Fruit fly (Drosophila melanogaster) S2 (cell line): ENCODE measurements around the gene Akr1B.
"Not testable (repeated sequence)": the region's sequence is repeated elsewhere in the genome, so short reads cannot be mapped to it uniquely, and the experiment has no call there.

Experiments used
- CG8478 ChIP-seq: fragments of >200 bp; optimal IDR thresholded peaks from 2 replicates; lab custom pipeline; 2018
- CTCF ChIP-seq, 2 experiments: fragments of >200 bp; optimal IDR thresholded peaks; 2 replicates each; lab custom pipeline; 2018

The Akr1B gene

dm6 chr3L:11609835-11610234 is 14.3 kb downstream of the Akr1B start, which contains the start of gene CG42832:
CG42832 (plus strand) TSS chr3L:11610135.
- TF ChIP-seq CTCF (optimal IDR thresholded peaks at IDR 0.05; lab: Kevin White, UChicago) (no peak), CG8478 (lab: Kevin White, UChicago) (no peak)

- TF ChIP-seq CG8478 (lab: Kevin White, UChicago) (no peak), CTCF (optimal IDR thresholded peaks at IDR 0.05; lab: Kevin White, UChicago) (no peak)
These were observed 14.9 kb downstream of the Akr1B start, which contains the start of gene Duba for dm6 chr3L:11609153-11609809. Duba (minus strand) TSS chr3L:11609465.

dm6 chr3L:11604227-11604626 is 20.0 kb downstream of the Akr1B start:
- TF ChIP-seq CG8478 (lab: Kevin White, UChicago) (no peak), CTCF (optimal IDR thresholded peaks at IDR 0.05; lab: Kevin White, UChicago) (no peak)

- TF ChIP-seq CTCF (optimal IDR thresholded peaks at IDR 0.05; lab: Kevin White, UChicago), result no peak
- TF ChIP-seq CG8478 (lab: Kevin White, UChicago), result no peak
These were observed 22.1 kb downstream of the Akr1B start for dm6 chr3L:11602040-11602439.

DNA sequence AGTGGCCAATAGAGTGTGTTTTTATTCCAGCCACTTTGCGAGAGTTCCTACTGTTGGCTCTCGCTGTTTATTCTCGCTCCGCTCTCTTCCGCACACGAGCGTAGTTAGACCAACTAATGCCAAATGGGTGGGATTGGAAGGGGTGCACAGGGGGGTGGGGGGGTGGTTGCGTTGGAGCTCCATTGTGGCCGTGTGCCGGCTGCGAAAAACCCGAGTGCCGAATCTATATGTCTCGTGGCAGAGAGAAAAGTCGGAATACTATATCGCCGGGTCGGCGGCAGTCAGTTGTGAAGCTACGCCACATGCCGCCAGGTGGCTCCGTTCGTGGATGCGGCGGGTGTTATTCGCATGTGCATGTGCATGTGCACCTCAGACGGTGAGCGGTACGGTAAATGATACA is 23.0 kb downstream of the Akr1B start:
- TF ChIP-seq CG8478 (lab: Kevin White, UChicago), result no peak
- TF ChIP-seq CTCF (optimal IDR thresholded peaks at IDR 0.05; lab: Kevin White, UChicago), result no peak

DNA sequence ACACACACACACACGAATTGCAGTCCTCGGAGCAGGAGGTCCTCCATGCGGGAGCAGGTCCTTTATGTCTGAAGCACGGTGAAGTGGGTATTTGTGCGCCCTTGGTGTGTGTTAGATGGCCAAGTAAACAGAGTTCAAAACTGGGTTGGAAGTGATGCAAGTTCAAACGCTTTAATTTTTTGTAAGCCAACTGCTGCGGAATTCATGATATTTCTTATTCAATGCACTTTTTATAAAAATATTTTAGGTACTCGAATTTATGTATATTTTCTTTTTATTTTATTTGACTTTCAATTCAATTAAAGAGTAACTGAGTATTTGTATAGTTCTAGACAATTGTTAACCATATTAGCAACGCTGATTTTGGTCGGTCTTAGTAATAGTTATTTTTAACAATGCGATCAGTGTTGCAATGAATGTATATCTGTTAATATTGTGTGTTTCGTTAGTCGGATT is 24.2 kb downstream of the Akr1B start, which contains the start of the genes CG14137 and CG46394:
TSS of gene CG14137 (minus strand) at position 101 of the 456 bp plus-strand sequence.
TSS of gene CG46394 (plus strand) at position 406 of the 456 bp plus-strand sequence.
- no peak for TF ChIP-seq CTCF (optimal IDR thresholded peaks at IDR 0.05; lab: Kevin White, UChicago)
- no peak for TF ChIP-seq CG8478 (lab: Kevin White, UChicago)

DNA sequence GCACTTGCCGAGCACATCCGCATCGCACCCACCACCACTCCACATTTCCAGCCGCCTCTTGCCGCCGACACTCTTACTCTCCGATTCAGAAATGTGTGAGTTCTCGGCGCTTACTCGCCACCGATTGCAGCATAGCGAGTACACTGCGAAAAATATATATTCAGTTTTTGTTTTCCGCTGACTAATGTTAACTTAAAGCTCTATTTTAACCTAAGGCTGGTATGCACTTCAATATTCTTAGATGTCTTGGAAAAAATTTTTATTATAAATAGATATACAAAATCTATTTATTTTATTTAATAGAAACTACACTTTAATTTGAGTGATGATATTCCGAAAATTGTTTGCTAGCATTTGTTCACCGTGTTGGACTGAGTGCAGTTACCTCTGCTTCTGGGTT is 24.9 kb downstream of the Akr1B start:
- TF ChIP-seq CTCF (optimal IDR thresholded peaks at IDR 0.05; lab: Kevin White, UChicago), result no peak

DNA sequence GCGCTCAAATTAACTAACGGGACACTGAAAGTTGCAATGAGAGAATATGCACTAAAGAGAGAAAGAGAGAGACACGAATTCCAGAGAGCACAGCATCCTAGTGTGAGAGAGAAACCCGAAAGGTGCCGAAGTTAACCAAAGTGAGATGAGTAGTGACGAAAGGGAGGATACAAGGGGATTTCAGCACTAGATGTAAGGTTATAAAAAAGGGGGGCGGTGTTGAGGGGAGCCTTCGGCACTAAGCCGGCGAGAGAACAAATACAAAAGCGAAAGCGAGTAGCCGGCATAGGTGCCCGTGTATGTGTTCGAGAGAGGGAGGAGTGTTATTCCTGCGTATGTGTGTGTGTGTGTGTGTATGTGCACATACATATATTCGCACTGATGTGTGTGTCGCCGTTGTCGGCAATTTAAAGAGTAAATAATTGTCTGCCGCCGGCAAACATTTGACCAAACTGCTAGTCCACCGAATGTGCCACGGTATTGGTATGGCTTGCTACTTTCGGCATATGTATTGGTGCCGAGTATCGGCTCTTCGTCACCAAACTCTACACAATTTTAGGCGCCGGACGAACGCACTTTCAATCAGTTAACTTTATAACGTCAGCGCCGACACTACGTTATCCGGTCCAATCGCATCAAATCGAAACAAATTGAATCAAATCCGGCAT is 27.5 kb downstream of the Akr1B start, which contains the start of gene CG7368:
TSS of gene CG7368 (plus strand) at position 618 of the 668 bp plus-strand sequence.
- no peak for TF ChIP-seq CG8478 (lab: Kevin White, UChicago)
- TF ChIP-seq CTCF (optimal IDR thresholded peaks at IDR 0.05; lab: Kevin White, UChicago), result no peak

DNA sequence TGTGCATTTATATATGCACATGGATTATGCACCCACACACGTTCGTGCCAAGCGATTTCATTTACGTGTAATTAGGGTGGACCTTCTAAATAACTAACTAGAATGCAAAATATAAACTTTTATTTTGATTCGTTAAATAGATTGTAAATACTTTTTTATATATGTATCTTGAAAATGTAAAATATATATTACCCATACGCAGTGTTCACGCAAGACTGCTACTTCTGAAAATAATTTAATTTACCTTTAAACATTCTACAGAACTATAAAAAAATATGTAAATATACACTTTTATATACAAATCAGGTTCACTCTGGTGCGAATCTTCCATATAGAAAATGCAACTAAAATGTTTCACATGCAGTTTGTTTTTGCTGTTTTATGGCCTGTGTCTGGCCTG is 30.4 kb downstream of the Akr1B start:
- TF ChIP-seq CG8478 (lab: Kevin White, UChicago) (no peak), CTCF (optimal IDR thresholded peaks at IDR 0.05; lab: Kevin White, UChicago) (no peak)

DNA sequence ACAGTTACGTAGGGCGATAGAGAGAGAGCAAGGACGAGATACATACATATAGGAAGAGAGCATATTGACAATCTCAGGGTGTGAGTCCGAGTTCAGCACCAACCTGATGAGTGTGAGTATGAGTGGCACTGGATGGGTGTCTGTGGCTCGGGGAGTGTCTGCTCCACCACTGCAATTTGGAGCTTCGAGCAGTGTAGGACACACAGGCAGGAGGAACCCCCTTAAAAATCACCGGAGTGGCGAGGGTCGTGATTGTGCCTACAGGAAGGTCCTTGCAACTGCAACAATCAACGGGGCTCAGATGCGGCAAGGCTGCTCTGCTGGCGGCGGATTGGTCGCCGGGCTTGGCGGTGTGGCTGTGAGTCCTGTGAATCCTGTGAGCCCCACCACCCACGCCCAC is 32.4 kb downstream of the Akr1B start:
- no peak for TF ChIP-seq CTCF (optimal IDR thresholded peaks at IDR 0.05; lab: Kevin White, UChicago)
- TF ChIP-seq CG8478 (lab: Kevin White, UChicago), result no peak

DNA sequence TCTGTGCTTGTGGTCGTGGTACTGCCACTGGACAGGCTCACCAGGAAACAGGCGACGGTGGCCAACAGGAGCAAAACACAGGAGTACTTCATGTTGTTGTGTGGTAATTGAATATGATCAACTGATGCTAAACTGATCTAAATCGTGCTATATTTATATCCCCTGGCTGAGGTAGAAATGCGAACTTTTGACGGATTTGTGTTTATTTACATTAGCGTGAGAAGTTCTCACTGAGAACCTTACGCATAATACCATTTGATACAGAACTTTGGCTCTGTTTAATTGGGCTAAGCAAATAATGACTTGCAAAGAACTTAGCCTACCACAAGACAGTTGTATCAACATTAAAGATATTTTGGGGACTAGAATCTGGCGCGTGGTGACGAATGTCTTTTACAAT is 33.0 kb downstream of the Akr1B start, which contains the start of gene CG33268:
TSS of gene CG33268 (minus strand) at position 101 of the 400 bp plus-strand sequence.
- TF ChIP-seq CTCF (optimal IDR thresholded peaks at IDR 0.05; lab: Kevin White, UChicago) (no peak), CG8478 (lab: Kevin White, UChicago) (no peak)

DNA sequence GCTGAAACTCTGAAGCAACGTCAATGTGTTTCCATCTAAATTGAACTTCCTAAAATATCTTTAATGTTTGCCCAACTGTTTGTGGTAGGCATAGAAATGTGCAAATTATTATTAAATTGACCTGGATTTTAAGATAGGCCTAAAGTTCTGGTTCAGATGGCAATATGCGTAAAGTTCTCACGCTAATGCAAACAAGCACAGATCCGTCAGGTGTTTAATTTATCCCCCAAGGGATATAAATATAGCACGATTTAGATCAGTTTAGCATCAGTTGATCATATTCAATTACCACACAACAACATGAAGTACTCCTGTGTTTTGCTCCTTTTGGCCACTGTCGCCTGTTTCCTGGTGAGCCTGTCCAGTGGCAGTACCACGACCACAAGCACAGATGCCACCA is 34.8 kb downstream of the Akr1B start, which contains the start of gene CG7377:
TSS of gene CG7377 (plus strand) at position 301 of the 400 bp plus-strand sequence.
- TF ChIP-seq CTCF (optimal IDR thresholded peaks at IDR 0.05; lab: Kevin White, UChicago); CG8478 (lab: Kevin White, UChicago): not testable (repeated sequence)

DNA sequence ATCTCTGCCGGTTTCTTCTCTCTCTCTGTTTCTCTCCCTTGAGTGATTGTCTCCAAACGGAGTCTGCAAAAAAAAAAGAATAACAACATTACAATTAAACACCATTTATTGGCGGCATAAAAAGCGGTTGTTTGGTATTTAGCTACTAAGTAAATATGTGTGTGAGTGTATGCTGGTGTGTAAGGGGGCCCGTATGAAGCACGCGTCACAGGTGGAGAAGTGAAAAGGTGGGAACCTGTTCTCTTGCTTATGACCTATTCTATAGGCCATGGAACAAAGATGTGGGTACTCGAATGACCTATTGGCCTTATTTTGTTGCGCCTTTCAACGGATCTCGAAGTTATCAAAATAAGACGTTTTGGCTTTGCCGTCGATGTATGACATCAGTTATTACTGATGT is 35.6 kb downstream of the Akr1B start:
- TF ChIP-seq CG8478 (lab: Kevin White, UChicago), result no peak

DNA sequence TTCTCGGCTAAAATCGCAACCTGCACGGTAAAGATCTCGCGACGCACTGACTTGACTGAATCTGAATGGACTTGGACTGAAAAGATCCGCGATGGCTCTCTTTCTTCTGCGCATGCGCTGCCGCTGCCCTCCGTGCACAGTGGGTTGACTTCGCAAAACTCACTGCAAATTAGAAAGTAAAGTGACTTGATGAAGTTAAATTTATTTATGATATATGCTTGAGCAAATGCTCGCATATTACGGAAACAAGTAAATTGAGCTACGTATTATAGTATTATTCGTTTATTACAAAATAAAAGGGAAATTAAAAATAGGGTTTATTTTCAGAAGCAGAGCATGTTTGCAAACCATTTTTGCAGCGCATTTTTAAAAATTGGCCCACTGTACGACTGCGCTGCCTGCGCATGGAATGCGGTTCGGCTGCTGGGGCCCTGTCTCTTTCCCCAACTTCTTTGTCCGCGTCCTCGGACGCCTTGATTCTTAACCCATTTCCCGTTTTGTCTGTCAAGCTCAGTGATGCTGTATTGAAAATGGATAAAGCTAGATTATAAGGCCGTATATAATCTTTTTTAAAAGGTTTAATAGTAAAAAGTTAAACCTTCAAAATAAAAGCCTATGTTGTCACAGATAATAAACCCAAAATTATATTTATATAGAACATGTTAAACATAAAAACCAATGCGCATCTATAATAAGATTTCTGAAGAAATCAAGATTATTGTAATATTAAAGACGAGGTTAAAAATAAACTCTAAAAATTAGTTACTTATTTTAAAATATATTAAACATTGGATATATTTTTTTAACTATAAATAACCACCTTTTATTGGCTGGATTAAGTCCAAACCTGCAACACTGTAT is 36.2 kb downstream of the Akr1B start, which contains the start of gene rt:
TSS of gene rt (minus strand) at position 51 of the 861 bp plus-strand sequence.
- no peak for TF ChIP-seq CG8478 (lab: Kevin White, UChicago)
